Worm (Caenorhabditis elegans) whole organism, L3 larva: ENCODE data around the gene pad-2.

Source experiments
- ceh-82 ChIP-seq: fragments of 150-350 bp; optimal IDR thresholded peaks from 2 replicates; lab custom pipeline; 2014; ENCODE audit warnings: missing biosample characterization, missing genetic modification characterization
- egl-27 ChIP-seq: sonication (generic microtip); optimal IDR thresholded peaks from 4 replicates; lab custom pipeline; 2017; ENCODE audit warnings: missing biosample characterization, missing genetic modification reagents, missing genetic modification characterization
- mdl-1 ChIP-seq: fragments of 150-350 bp; optimal IDR thresholded peaks from 2 replicates; lab custom pipeline; 2014; ENCODE audit warnings: missing biosample characterization, missing genetic modification characterization
- nhr-11 ChIP-seq: fragments of 150-350 bp; optimal IDR thresholded peaks from 2 replicates; lab custom pipeline; 2014; ENCODE audit warnings: missing biosample characterization, missing genetic modification characterization
- nhr-76 ChIP-seq: fragments of 150-350 bp; sonication (generic microtip); optimal IDR thresholded peaks from 5 replicates; lab custom pipeline; 2014; ENCODE audit warnings: missing biosample characterization, missing genetic modification characterization
- snpc-4 ChIP-seq: fragments of 150-350 bp; optimal IDR thresholded peaks from 2 replicates; lab custom pipeline; 2014; ENCODE audit warnings: missing biosample characterization, missing genetic modification characterization
- unc-62 ChIP-seq: fragments of 150-350 bp; sonication (generic microtip); optimal IDR thresholded peaks from 4 replicates; lab custom pipeline; 2014; ENCODE audit warnings: missing biosample characterization, missing genetic modification reagents, missing genetic modification characterization

DNA sequence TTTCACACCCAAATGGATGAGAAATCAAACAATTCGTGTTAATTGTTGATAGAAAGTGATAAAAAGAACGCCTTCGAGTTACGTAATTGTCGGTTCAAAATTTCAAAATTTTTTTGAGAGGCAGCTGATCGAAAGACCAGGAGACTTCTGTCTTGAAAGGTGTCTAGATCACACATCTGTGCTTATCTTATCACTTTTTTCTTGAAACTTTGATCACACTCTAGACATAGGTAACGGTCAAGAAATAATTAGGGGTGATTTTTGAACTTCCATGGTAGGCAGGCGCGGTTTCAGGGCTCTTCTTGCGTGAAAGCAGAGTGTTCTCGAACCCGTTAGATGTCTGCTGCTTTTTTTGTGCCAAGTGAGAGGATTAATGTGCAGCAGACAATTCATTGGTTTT, 14.4 kb downstream of the pad-2 start:
- TF ChIP-seq egl-27 (no peak), ceh-82 (tag; lab: Kevin White, UChicago) (no peak), nhr-76 (tag; lab: Kevin White, UChicago) (no peak), nhr-11 (tag; lab: Kevin White, UChicago) (no peak), unc-62 (GFP tag; lab: Kevin White, UChicago) (no peak), mdl-1 (tag; lab: Kevin White, UChicago) (no peak), snpc-4 (tag; lab: Kevin White, UChicago) (no peak)
